Worm (Caenorhabditis elegans) whole organism, L4/young adult: ENCODE measurements around the gene F38B7.2.

Experiments used
- W03F9.2 ChIP-seq: fragments of 150-350 bp; optimal IDR thresholded peaks from 2 replicates; lab custom pipeline; 2014; ENCODE audit warnings: missing biosample characterization, missing genetic modification characterization
- dao-5 ChIP-seq: sonication (generic microtip); optimal IDR thresholded peaks from 2 replicates; lab custom pipeline; 2016; ENCODE audit warnings: missing genotype, missing genetic modification characterization, moderate library complexity, missing compliant biosample characterization
- him-1 ChIP-seq: sonication (generic microtip); optimal IDR thresholded peaks from 2 replicates; lab custom pipeline; 2016; ENCODE audit warnings: missing genotype, missing genetic modification reagents, missing genetic modification characterization, missing compliant biosample characterization

F38B7.2 gene

ce11 chrV:11520215-11520614, 23.5 kb upstream of the F38B7.2 start, which contains the start of the genes C55A6.11 and C55A6.7:
TSS of gene C55A6.11 (plus strand) at chrV:11520515.
TSS of gene C55A6.7 (minus strand) at chrV:11520530.
- TF ChIP-seq dao-5 (no peak), him-1 (tag; lab: Kevin White, UChicago) (no peak), W03F9.2 (no peak)

DNA sequence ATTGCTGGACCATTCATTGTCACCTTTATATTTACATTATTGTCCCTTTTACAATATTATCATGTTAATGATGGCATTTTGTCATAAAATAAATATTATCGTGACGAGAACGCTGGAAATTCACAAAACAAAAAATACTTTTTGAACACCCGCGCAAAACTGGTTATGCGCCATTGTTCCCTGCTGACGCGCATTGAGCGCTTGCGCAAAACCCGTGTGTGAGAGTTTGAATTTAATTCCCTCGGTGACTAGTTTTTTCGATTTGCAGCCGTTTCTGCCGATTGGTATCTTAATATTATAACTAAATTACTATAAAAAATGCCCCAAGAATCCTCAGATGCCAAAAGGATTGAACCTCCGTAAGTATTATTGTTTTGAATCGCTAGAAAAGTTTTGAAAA, 22.3 kb upstream of the F38B7.2 start, which contains the start of gene pafo-1:
Gene pafo-1 (plus strand): TSS at position 256 of the 400 bp plus-strand sequence.
- TF ChIP-seq him-1 (tag; lab: Kevin White, UChicago) = peak; percentile 12
- TF ChIP-seq W03F9.2 = peak; percentile 85
- TF ChIP-seq dao-5 = no peak

- TF ChIP-seq W03F9.2 = no peak
- no peak for TF ChIP-seq him-1 (tag; lab: Kevin White, UChicago)
- no peak for TF ChIP-seq dao-5
These were observed 18.4 kb upstream of the F38B7.2 start for ce11 chrV:11525338-11525737.

DNA sequence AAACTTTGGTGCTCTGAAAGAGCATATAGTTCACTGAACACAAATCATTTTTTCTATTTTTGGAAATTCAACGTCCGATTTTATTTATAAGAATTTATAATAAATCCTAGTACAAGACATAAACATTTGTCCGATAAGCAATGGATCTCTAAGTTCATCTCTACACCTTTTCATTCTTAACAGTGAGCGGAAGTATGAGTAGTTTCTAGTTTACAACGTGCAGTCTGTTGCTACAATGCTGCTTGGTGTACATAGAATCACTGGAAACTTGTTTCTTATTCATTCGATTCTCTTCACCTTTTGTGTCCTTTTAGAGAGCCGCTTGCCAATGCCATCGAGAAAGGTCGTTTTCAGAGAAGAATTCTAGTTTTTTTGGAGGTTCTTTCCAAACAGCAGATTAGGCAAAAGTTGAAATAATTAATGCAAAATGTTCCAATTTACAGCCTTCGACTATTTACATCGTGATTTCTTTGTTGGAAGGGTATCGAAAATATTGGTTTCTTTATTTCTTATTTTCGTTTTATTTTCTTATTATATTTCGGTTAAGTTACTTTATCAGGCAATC, 16.8 kb upstream of the F38B7.2 start:
- TF ChIP-seq him-1 (tag; lab: Kevin White, UChicago) (no peak), W03F9.2 (no peak), dao-5 (no peak)

DNA sequence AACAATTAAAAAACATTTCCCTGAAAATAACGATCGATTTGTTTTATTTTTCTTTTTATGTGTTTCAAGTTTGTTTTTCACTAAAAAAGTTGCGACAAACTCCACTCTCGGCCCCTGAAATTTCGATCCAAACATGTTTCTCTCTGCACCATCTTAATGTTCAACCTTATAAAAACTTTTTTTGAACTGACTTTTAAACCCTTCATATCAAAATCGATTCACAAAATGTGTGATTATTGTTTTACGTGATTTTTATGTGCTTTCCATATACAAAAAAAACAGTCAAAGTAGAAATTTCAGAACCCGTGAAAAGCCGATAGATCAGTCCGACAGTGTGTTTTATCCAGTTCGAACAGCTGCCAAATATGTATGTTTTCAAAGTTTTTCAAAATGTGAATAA, 16.2 kb upstream of the F38B7.2 start, which contains the start of gene ccch-1:
Gene ccch-1 (plus strand): TSS at position 301 of the 400 bp plus-strand sequence.
- TF ChIP-seq W03F9.2 = no peak
- no peak for TF ChIP-seq dao-5
- no peak for TF ChIP-seq him-1 (tag; lab: Kevin White, UChicago)

ce11 chrV:11528633-11529327, 15.0 kb upstream of the F38B7.2 start:
- TF ChIP-seq him-1 (tag; lab: Kevin White, UChicago) = no peak
- TF ChIP-seq dao-5 = no peak
- TF ChIP-seq W03F9.2 = no peak

ce11 chrV:11529541-11529940, 14.2 kb upstream of the F38B7.2 start:
- no peak for TF ChIP-seq W03F9.2
- no peak for TF ChIP-seq dao-5
- TF ChIP-seq him-1 (tag; lab: Kevin White, UChicago) = no peak

DNA sequence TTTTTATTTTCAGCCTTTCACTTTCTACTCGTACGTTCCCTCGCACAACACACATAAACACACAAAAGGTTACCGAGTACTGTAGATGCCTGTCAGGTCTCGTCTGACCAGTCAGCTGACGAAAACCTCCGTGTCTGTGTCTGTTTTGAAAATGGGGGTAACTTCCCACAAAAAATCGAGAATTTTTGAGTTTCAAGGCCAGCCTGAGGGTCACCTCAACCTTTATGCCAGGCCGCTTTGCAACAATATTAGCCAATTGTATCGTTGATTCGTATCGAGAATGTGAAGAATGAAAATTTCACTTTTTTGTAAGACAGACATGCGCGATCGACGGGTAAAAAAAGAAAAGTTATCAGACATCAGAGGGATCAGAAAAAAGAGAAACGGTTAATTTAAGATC, 12.7 kb upstream of the F38B7.2 start:
- TF ChIP-seq W03F9.2 (no peak), him-1 (tag; lab: Kevin White, UChicago) (no peak), dao-5 (no peak)

DNA sequence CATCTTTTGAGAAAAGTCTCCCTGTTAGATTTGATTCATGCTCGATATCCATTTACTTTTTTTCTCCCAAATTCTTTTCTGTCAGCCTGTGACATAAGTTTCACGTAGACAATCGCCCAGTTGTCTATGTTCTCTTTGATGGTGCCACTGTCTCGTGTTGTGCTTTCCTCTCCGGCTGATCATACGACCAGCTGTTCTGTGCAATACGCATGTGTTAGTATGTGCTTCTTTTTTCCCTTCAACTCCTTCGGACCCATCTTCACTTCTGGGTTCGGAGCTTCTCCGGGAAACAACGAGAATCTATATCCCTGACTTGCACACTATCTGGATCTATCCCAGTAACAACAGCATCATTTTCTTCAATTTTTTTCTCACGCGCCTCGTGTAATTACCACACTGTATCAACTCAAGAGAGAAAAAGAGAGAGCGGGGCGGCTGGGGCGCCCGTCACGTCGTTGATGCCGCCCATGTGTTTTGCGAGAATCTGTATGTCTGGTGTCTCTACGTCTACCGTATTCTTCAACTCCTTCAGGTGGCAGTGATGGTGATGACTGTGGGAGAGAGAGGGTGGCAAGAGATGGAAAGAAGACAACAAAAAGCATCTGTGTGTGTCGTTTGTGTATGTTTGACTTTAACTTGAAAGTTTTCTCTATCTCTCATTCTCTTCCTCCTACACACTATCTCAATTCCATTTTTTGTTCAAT, 11.8 kb upstream of the F38B7.2 start:
- TF ChIP-seq dao-5 (peak; percentile 43), W03F9.2 (peak; percentile 23), him-1 (tag; lab: Kevin White, UChicago) (no peak)

DNA sequence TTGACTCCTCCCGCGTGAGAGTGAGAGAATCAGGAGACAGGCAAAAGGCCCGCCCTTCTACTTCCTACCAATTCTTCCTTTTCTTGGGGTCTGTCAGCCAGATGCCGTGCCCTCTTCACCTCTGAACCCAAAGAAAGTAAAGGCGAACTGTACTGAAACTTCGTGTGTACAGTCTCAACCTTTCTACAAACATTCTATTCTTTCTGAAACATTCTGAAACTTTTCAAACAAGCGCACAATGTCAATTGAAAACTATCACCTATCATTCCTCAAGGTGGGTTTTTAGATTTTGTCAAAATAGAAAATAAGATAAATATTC, 11.3 kb upstream of the F38B7.2 start:
- TF ChIP-seq dao-5 (no peak), W03F9.2 (no peak), him-1 (tag; lab: Kevin White, UChicago) (no peak)

DNA sequence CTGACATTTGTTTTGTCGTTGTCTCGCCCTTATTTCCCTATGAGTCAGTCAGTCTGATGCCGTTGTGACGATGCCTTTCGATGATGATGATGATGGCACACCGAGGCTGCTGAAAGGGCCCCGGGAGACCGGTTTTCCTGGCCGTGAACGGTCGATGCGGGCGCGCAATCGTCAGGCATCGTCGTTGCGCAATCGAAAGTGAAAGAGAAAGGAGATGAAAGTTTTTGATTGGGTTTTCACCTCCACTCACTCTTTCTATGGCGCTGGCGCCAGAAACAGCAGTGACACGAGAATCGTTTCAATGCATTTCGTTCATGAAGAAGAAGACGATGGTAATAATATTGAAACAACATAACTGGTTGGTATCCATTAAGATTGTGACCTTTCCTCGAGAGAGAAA, 10.8 kb upstream of the F38B7.2 start:
- TF ChIP-seq W03F9.2 (no peak), dao-5 (no peak), him-1 (tag; lab: Kevin White, UChicago) (no peak)

ce11 chrV:11533365-11533949, 10.3 kb upstream of the F38B7.2 start:
- no peak for TF ChIP-seq dao-5
- no peak for TF ChIP-seq W03F9.2

DNA sequence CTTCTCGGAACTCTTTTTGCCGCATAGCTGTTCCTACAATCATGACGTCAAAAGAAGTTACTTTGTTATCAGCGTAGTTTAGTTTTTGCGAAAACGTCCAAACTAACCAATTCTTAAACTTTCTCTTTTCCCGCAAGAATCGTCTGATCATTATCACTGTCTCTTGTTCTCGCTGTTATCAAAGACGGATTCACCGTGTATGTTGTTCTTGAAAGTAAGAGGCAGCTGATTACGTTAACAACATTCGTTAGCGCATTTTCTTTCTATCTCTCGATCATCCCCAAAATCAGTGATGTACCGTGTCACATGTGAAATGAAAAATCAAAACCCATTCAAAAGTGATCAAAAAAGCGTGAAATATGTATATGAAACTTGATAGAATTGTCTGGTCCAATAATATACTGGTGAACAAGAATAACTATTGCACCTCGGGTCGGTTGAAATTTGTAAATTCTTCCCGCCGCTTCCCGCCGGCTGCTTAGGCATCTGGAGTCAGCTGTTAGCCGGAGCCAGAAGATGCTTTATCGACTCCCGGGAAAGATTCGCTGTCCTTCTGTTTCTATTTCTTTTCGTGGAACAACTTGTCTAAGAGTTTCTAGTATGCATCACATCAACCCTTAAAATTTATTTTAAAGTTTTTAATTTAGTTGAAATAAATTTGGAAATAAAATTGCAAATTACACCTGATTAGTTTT, 9.1 kb upstream of the F38B7.2 start:
- TF ChIP-seq W03F9.2 (no peak), him-1 (tag; lab: Kevin White, UChicago) (no peak), dao-5 (no peak)

ce11 chrV:11535504-11536062, 8.2 kb upstream of the F38B7.2 start:
- TF ChIP-seq him-1 (tag; lab: Kevin White, UChicago) (no peak), W03F9.2 (peak; percentile 40)
